Worm (Caenorhabditis elegans) whole organism, dauer: ENCODE results near the gene T28F3.11.

Experiments used
- unc-62 ChIP-seq: sonication (generic microtip); optimal IDR thresholded peaks from 2 replicates; lab custom pipeline; 2017; ENCODE audit warnings: missing biosample characterization, missing genetic modification reagents, missing genetic modification characterization

Gene T28F3.11

DNA sequence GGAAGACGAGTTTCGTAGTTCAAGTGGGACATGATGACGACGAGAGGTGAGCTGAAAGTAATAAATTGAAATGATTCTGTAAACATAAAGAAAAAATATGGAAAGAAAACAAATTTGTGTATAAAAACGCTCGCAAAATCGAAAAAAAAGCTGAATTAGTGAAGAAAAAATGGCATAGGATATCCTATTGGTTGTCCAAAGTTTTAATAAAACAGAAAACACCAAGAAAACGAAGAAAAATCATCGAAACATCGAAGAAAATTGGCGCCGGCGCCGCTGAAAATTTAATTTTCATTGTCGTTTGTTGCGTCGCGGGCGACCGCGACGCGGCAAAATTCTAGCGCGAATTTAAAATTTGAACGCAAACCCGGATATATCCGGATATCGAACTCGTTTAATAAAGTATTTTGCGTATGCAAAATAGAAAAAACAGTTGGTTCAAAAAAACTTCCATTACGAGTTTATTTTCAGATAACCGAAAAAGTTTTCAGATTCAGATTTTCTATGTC lies 17.8 kb downstream of the T28F3.11 start, which contains the start of gene gln-5:
Gene gln-5 (minus strand): TSS at position 51 of the 509 bp plus-strand sequence.
- no peak for TF ChIP-seq unc-62 (GFP tag; lab: Kevin White, UChicago)

DNA sequence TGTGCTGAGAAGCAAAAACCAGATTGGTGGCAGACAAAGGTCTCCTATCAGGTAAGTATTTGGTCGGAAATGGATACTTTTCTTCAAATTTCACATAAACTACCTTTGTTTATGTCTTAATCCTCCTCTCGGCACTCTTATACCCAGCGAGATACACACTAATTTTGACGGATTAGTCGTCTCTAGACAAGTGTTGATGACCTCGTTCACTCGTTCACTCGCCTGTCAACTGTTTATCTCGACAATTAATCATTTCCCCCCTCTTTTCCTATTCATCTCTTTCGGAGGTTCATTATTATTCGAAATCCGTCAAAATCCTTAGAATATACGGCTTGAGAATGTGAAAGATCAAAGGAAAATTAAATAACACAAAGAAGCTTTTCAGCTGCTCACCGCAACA lies 21.8 kb downstream of the T28F3.11 start:
- TF ChIP-seq unc-62 (GFP tag; lab: Kevin White, UChicago) = no peak

DNA sequence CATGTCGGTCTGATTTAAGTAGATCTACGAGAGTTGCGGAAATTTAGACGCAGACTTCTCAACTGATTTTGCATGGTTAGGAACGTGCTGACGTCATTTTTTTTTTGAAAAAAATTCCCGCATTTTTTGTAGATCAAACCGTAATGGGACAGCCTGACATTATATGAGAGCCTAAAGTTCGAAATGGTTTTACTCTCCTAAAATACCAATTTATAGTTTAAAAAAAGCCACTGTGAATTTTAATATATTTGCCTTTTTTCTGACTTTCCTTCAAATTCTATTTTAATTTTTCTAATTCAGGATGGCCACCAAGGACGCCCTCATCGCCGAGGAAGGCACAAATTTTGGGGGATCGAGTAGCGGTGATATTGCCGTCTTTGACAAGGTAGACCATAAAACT lies 22.4 kb downstream of the T28F3.11 start, which contains the start of gene atgp-1:
Gene atgp-1 (plus strand): TSS at position 301 of the 400 bp plus-strand sequence.
- no peak for TF ChIP-seq unc-62 (GFP tag; lab: Kevin White, UChicago)

DNA sequence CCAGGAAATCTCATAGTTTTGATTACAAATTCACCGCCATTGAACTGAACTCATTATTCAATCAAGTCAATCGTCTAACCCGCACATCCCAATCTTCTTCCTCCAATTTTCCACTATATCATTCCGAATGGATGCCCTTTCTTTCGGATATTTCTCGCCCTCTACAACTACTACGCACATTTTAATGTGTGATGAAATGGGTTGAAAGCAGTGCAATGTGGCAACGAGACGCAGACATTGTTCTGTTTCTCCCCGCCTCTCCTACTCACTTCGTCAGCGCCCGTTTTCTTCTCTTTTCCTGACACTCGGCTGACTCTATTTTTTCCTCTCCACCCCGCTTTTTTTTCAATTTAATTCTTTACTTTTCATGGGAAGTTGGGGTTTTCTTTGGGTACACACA lies 22.9 kb downstream of the T28F3.11 start:
- no peak for TF ChIP-seq unc-62 (GFP tag; lab: Kevin White, UChicago)

DNA sequence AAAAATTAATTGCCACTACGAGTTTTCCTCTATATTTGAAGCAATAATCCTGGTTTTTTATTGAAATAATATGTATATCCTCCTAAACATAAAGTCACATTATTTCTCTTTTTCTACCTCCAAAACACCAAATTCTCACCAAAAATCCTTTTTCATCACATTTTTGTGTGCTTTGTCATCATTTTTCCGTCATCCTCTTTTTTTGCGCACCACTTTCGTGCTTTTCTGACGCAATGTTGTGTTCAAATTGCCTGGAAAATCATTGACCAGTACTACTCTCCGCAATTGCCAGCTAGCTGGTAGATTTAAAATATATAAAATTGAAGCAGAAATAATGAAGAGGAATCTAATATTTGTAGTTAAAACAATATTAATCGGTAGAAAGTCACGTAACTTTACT lies 23.4 kb downstream of the T28F3.11 start:
- TF ChIP-seq unc-62 (GFP tag; lab: Kevin White, UChicago) = no peak

DNA sequence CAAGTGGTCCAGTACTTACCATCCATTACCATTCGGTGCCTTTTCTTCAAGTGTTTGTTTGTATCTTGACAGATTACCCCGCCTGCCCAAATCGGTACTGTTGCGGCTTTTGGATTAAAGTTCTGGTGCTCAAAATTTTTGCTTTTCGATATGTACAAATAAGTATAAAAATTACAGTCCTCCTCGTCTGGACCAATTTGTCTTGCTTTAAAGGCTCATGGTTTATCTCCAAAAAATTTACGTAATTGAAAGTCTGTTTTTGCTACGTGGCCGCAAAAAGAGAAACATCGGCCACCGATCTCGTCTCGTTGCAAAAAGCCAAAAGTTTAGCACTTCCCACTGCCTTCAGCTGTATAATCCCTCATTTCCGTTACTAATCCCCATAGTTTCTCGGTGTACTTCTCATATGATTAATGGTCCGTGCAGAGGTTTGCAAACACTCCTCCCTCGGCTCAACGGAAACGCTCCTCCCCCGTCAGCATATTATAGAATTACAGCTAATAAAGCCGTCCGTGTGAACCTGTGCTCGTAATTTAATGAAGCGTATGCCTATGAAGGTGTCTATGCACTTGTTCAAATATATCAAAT lies 24.1 kb downstream of the T28F3.11 start:
- no peak for TF ChIP-seq unc-62 (GFP tag; lab: Kevin White, UChicago)

DNA sequence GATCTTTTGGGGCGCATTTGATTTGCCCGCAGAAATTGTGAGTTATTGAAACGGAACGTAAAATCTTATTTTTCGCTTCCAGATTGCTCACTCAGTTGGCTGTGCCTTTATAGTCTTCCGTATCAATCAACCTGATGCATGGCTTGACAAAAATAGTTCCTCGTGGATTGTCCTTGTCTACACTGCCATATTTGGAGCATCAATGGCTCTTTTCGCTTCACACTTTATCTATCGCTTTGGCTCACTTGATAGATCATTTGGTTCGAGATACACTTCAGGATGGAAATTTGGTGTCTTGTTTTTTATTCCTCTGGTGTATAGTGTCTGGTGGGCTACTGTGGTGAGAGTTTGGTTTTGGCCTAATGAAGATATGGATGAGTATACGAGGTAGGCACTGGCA lies 25.8 kb downstream of the T28F3.11 start:
- no peak for TF ChIP-seq unc-62 (GFP tag; lab: Kevin White, UChicago)

DNA sequence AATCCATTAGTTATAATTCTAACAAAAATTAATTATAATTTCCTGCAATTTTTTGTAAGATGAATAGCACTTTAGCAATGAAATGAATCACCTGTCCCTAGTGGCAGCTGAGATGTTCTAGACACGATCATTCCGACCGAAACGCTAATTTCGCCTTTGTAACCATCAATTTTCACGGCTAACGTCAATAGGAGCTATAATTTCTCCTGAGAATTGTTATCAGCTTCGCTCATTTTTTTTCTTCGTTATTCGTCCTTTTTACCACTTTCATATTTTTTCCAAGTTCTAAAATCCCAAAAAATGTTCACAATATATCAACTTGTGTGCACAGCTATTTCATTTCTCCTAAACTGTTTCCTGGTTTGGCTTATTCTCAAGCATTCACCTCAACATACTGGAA lies 26.2 kb downstream of the T28F3.11 start, which contains the start of gene str-187:
Gene str-187 (plus strand): TSS at position 301 of the 400 bp plus-strand sequence.
- no peak for TF ChIP-seq unc-62 (GFP tag; lab: Kevin White, UChicago)

DNA sequence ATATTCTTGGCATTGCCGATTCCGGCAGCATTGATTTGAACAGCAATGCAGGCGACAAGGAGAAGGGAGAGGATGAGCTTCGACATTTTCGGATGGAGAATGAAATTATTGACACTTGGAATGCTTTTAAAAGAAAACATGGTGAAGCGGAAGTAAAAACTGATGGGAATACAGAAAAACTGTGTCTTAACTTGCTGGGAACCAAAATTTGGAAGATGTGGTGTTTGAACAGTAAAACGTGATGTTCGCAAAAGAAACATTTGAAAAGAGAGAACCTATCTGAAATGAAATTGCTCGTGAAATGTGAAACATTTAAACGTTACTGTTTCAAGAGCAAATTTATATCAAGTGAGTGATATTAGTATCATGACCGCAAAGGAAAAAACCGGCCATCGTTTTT lies 26.8 kb downstream of the T28F3.11 start, which contains the start of gene F26D10.13:
Gene F26D10.13 (minus strand): TSS at position 101 of the 400 bp plus-strand sequence.
- no peak for TF ChIP-seq unc-62 (GFP tag; lab: Kevin White, UChicago)

DNA sequence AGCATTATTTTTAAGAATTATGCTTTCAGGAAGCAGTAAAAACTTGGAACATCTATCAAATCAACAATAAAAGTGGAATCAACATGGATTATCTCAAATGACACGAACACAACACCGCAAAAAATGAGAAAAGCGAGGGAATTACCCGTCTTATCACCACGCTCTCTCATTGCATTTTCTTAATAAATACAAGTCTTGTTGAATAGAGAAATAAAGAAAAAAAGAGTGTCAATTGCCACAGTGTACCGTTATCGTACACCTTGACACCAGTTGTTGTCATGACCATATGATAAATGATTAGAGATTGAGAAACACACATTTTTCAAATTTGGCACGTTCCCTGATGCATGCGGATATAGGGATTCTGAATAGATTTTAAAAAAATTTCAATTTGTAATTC lies 27.8 kb downstream of the T28F3.11 start:
- TF ChIP-seq unc-62 (GFP tag; lab: Kevin White, UChicago) = no peak

DNA sequence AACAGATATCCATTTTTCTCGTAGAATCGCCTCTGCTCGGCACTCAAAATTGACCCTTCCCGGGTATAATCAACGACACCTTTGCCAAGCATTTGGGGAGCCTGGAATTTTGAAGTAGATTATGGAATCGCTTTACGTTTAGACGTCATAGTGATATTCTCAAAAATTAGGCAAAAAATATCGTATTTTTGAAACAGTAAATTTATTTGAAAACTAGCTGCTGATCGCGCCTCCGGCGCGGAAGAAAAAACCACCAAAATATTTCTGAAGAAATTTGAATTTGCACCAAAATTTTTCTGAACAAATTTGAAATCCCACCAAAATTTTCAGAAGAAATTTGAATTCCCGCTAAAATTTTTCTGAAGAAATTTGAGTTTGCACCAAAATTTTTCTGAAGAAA lies 29.1 kb downstream of the T28F3.11 start, which contains the start of gene ZK550.6:
Gene ZK550.6 (minus strand): TSS at position 101 of the 400 bp plus-strand sequence.
- TF ChIP-seq unc-62 (GFP tag; lab: Kevin White, UChicago) = no peak

DNA sequence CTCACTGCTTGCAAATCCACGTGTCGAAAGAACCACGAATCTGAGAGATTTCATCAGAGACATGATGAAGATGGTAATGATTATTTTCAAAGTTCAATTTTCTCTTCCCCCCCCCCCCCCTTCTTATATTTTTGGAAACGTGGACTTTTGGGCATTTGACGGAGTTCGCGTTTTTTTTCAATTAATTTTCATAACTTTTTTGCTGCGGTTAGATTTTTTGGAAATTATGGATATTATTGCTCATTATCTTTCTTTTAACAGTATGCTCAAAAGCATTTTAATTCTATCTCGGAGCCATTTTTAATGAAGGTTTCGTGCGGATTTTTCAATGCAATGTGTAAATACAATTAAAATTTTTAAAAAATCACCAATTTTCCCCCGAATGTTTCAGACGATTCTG lies 32.2 kb downstream of the T28F3.11 start, which contains the start of gene phyh-1:
Gene phyh-1 (minus strand): TSS at position 101 of the 400 bp plus-strand sequence.
- TF ChIP-seq unc-62 (GFP tag; lab: Kevin White, UChicago) = no peak

DNA sequence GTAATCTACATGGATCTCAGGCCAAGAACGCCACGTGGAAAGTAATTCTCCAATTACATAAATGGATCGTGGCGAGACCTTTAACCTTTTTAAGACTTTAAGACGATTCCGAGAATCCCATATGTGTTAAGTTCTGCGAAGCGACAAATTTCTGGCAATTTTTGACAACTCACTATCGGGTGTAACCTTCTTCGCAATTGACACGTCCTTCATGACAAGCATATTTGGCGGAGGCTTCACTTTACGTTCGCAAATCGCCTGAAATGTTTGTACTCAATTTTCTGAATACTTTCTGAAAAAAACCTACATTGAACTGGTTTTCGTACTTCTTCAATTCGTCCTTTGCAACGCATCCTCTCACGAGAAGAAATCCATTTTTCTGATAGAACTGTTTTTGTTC lies 32.7 kb downstream of the T28F3.11 start:
- no peak for TF ChIP-seq unc-62 (GFP tag; lab: Kevin White, UChicago)

DNA sequence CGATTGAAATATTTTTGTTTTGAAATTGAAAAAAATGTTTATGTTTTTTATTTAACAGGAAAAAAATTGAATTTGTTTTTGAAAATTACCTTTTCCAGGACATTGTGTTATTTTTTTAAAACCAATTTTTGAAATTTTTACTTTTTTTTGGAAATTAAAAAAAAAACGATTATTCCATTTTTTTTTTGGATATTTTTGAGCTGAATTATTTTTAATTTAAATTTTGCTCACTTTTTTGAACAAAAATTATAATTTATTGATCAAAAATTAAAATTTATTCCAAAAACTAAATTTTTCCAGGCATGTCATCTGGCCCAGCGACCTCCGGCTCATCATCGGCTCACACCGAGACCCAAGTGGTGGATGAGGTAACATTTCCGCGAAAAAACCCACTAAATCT lies 36.5 kb downstream of the T28F3.11 start, which contains the start of gene gtf-2E1:
Gene gtf-2E1 (plus strand): TSS at position 301 of the 400 bp plus-strand sequence.
- TF ChIP-seq unc-62 (GFP tag; lab: Kevin White, UChicago) = no peak

DNA sequence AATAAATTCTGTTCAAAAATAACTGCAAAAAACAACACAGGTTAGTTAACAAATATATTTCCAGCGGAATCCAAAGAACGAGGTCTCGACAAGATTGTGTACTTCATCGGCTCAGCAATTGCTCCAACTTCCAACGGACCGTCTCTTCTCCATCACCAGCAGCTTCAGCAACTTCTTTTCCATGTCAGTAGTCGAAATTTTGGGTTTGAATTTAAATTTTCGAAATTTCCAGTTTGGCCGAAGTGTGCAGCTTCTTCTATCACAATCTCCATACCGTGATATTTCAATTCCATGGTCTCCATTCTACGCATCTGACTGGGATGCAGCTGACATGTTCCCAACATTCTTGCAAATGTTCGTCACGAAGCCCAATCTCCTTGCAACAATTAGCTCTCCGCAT lies 38.0 kb downstream of the T28F3.11 start:
- no peak for TF ChIP-seq unc-62 (GFP tag; lab: Kevin White, UChicago)

DNA sequence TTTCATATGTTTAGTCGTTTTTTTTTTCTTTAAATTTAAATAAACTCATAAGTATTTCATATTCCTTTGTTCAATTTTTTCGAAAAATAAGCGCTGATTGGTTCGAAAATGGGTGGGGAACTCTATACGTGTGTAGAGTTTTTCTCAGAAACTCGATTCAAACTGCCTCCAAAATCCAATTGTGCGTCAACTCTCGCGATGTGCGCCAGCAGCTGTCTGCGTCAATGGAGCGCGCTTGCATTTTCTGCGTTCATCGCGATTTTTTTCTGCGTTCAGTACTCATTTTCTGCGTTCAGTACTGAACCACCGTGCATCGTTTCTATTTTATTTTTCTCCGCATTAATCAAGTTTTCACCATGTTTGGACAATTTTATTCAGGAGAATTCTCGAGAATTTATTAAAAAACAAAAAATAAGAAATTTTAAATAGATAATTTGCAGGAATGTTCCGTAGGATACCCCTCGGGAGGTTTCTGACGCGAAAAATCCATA lies 41.7 kb downstream of the T28F3.11 start, which contains the start of gene eelo-2:
Gene eelo-2 (plus strand): TSS at position 441 of the 491 bp plus-strand sequence.
- TF ChIP-seq unc-62 (GFP tag; lab: Kevin White, UChicago) = no peak
